Fruit fly (Drosophila melanogaster) whole organism, embryonic: ENCODE results near the gene cup.

ENCODE experiments used
- Aef1 ChIP-seq: fragments of 200-800 bp; sonication (Bioruptor generic); IDR thresholded peaks from 3 replicates; pipeline ENCODE4 v1.3.6; 2022; ENCODE audit warnings: missing biosample characterization, missing genetic modification characterization
- Atf3 ChIP-seq: fragments of 200-800 bp; sonication (Bioruptor generic); optimal IDR thresholded peaks from 3 replicates; lab custom pipeline; 2016; ENCODE audit warnings: missing biosample characterization, missing genetic modification characterization
- Awh ChIP-seq: fragments of 200-800 bp; sonication (Bioruptor generic); IDR thresholded peaks from 2 replicates; pipeline ENCODE4, ENCODE4 v1.3.6; 2022; ENCODE audit warnings: missing biosample characterization, missing genetic modification characterization
- CG10959 ChIP-seq: fragments of 200-800 bp; sonication (Bioruptor generic); IDR thresholded peaks from 2 replicates; pipeline ENCODE4 v1.3.6; 2022; ENCODE audit warnings: missing biosample characterization, missing genetic modification characterization
- CG11247 ChIP-seq: fragments of 200-800 bp; sonication (Bioruptor generic); IDR thresholded peaks from 2 replicates; pipeline ENCODE4 v1.3.6; 2022; ENCODE audit warnings: missing biosample characterization, missing genetic modification characterization
- CG11723 ChIP-seq: fragments of 200-800 bp; sonication (Bioruptor generic); optimal IDR thresholded peaks from 2 replicates; lab custom pipeline; 2017; ENCODE audit warnings: missing biosample characterization, mild to moderate bottlenecking, missing genetic modification characterization
- CG12659 ChIP-seq: fragments of 200-800 bp; sonication (Bioruptor generic); optimal IDR thresholded peaks from 3 replicates; lab custom pipeline; 2017; ENCODE audit warnings: mild to moderate bottlenecking, missing biosample characterization, missing genetic modification reagents, missing genetic modification characterization
- CG14667 ChIP-seq: fragments of 200-800 bp; sonication (Bioruptor generic); IDR thresholded peaks from 2 replicates; pipeline ENCODE4 v1.3.6; 2022; ENCODE audit warnings: missing biosample characterization, missing genetic modification characterization
- CG1603 ChIP-seq: fragments of 200-800 bp; sonication (Bioruptor generic); optimal IDR thresholded peaks from 2 replicates; lab custom pipeline; 2019; ENCODE audit warnings: missing biosample characterization, mild to moderate bottlenecking, missing genetic modification characterization, moderate library complexity
- CG32532 ChIP-seq: fragments of 200-800 bp; sonication (Bioruptor generic); IDR thresholded peaks from 2 replicates; pipeline ENCODE4 v1.3.6; 2022; ENCODE audit warnings: missing biosample characterization, missing genetic modification characterization
- CG3407 ChIP-seq: fragments of 200-800 bp; sonication (Bioruptor generic); optimal IDR thresholded peaks from 2 replicates; lab custom pipeline; 2018; ENCODE audit warnings: missing biosample characterization, mild to moderate bottlenecking, missing genetic modification characterization
- CG6765 ChIP-seq: fragments of 200-800 bp; sonication (Bioruptor generic); optimal IDR thresholded peaks from 3 replicates; lab custom pipeline; 2017; ENCODE audit warnings: missing biosample characterization, mild to moderate bottlenecking, missing genetic modification characterization
- CG6854 ChIP-seq: fragments of 200-800 bp; sonication (Bioruptor generic); optimal IDR thresholded peaks from 3 replicates; lab custom pipeline; 2017; ENCODE audit warnings: missing biosample characterization, mild to moderate bottlenecking, missing genetic modification characterization
- CG7556 ChIP-seq: fragments of 200-800 bp; sonication (Bioruptor generic); optimal IDR thresholded peaks from 2 replicates; lab custom pipeline; 2017; ENCODE audit warnings: missing biosample characterization, mild to moderate bottlenecking, missing genetic modification characterization
- CG7987 ChIP-seq: fragments of 200-800 bp; sonication (Bioruptor generic); optimal IDR thresholded peaks from 2 replicates; lab custom pipeline; 2018; ENCODE audit warnings: missing biosample characterization, mild to moderate bottlenecking, missing genetic modification characterization, moderate library complexity
- CrebB ChIP-seq: fragments of 200-800 bp; sonication (Bioruptor generic); optimal IDR thresholded peaks from 3 replicates; lab custom pipeline; 2018; ENCODE audit warnings: missing biosample characterization, mild to moderate bottlenecking, missing genetic modification characterization
- Doc2 ChIP-seq: fragments of 200-800 bp; sonication (Bioruptor generic); IDR thresholded peaks from 2 replicates; pipeline ENCODE4 v1.3.6; 2022; ENCODE audit warnings: missing biosample characterization, missing genetic modification characterization
- Doc3 ChIP-seq: fragments of 200-800 bp; sonication (Bioruptor generic); IDR thresholded peaks from 3 replicates; pipeline ENCODE4 v1.3.6; 2022; ENCODE audit warnings: missing biosample characterization, missing genetic modification characterization; ENCODE audit not compliant: partially characterized antibody
- Fer2 ChIP-seq: fragments of 200-800 bp; sonication (Bioruptor generic); optimal IDR thresholded peaks from 2 replicates; lab custom pipeline; 2018; ENCODE audit warnings: missing biosample characterization, mild to moderate bottlenecking, missing genetic modification characterization, moderate library complexity
- HHEX ChIP-seq: fragments of 200-800 bp; sonication (Bioruptor generic); optimal IDR thresholded peaks from 3 replicates; lab custom pipeline; 2017; ENCODE audit warnings: missing biosample characterization, mild to moderate bottlenecking, missing genetic modification characterization, missing genetic modification reagents
- HmgZ ChIP-seq: fragments of 200-800 bp; sonication (Bioruptor generic); optimal IDR thresholded peaks from 2 replicates; lab custom pipeline; 2018; ENCODE audit warnings: missing biosample characterization, mild to moderate bottlenecking, missing genetic modification characterization
- MESR4 ChIP-seq: fragments of 200-800 bp; sonication (Bioruptor generic); optimal IDR thresholded peaks from 2 replicates; lab custom pipeline; 2018; ENCODE audit warnings: missing biosample characterization, mild to moderate bottlenecking, missing genetic modification characterization, moderate library complexity
- NC2β ChIP-seq: fragments of 200-800 bp; sonication (Bioruptor generic); optimal IDR thresholded peaks from 2 replicates; lab custom pipeline; 2016; ENCODE audit warnings: missing biosample characterization, missing genetic modification characterization
- Oaz ChIP-seq: fragments of 200-800 bp; sonication (Bioruptor generic); IDR thresholded peaks from 2 replicates; pipeline ENCODE4 v1.3.6; 2022; ENCODE audit warnings: missing biosample characterization, missing genetic modification characterization
- Oli ChIP-seq: fragments of 200-800 bp; sonication (Bioruptor generic); optimal IDR thresholded peaks from 2 replicates; lab custom pipeline; 2018; ENCODE audit warnings: missing biosample characterization, mild to moderate bottlenecking, missing genetic modification characterization, moderate library complexity
- Ptx1 ChIP-seq: fragments of 200-800 bp; sonication (Bioruptor generic); IDR thresholded peaks from 2 replicates; pipeline ENCODE4 v1.3.6; 2022; ENCODE audit warnings: missing biosample characterization, missing genetic modification characterization
- TFAM ChIP-seq: fragments of 200-800 bp; sonication (Bioruptor generic); optimal IDR thresholded peaks from 2 replicates; lab custom pipeline; 2017; ENCODE audit warnings: missing biosample characterization, missing genetic modification characterization, inconsistent platforms
- al ChIP-seq: fragments of 200-800 bp; sonication (Bioruptor generic); IDR thresholded peaks from 2 replicates; pipeline ENCODE4 v1.3.6; 2022; ENCODE audit warnings: missing biosample characterization, missing genetic modification characterization
- ap ChIP-seq: fragments of 200-800 bp; sonication (Bioruptor generic); IDR thresholded peaks from 2 replicates; pipeline ENCODE4 v1.3.6; 2022; ENCODE audit warnings: missing biosample characterization, missing genetic modification characterization
- ara ChIP-seq: fragments of 200-800 bp; sonication (Bioruptor generic); IDR thresholded peaks from 2 replicates; pipeline ENCODE4 v1.3.6; 2022; ENCODE audit warnings: missing biosample characterization, missing genetic modification characterization
- ato ChIP-seq: fragments of 200-800 bp; sonication (Bioruptor generic); IDR thresholded peaks from 2 replicates; pipeline ENCODE4 v1.3.6; 2022; ENCODE audit warnings: missing biosample characterization, missing genetic modification characterization; ENCODE audit not compliant: partially characterized antibody
- bbx ChIP-seq: fragments of 200-800 bp; sonication (Bioruptor generic); IDR thresholded peaks from 2 replicates; pipeline ENCODE4 v1.3.6; 2022; ENCODE audit warnings: missing biosample characterization, missing genetic modification characterization; ENCODE audit not compliant: partially characterized antibody
- btn ChIP-seq: fragments of 200-800 bp; sonication (Bioruptor generic); optimal IDR thresholded peaks from 2 replicates; lab custom pipeline; 2016; ENCODE audit warnings: missing biosample characterization, missing genetic modification characterization
- cato ChIP-seq: fragments of 200-800 bp; sonication (Bioruptor generic); optimal IDR thresholded peaks from 2 replicates; lab custom pipeline; 2016; ENCODE audit warnings: missing biosample characterization, missing genetic modification characterization, borderline replicate concordance
- croc ChIP-seq: fragments of 200-800 bp; sonication (Bioruptor generic); conservative IDR thresholded peaks from 3 replicates; pipeline ENCODE4 v1.3.6; 2022; ENCODE audit warnings: missing biosample characterization, missing genetic modification characterization
- dpn ChIP-seq, 2 experiments: fragments of 200-800 bp; sonication (Bioruptor generic); optimal IDR thresholded peaks; 3 replicates each; lab custom pipeline; 2016; ENCODE audit warnings: missing biosample characterization in 2 of 2, missing genetic modification characterization in 2 of 2
- emc ChIP-seq: fragments of 200-800 bp; sonication (Bioruptor generic); optimal IDR thresholded peaks from 2 replicates; lab custom pipeline; 2016; ENCODE audit warnings: missing biosample characterization, missing genetic modification characterization
- esg ChIP-seq: fragments of 200-800 bp; sonication (Bioruptor generic); conservative IDR thresholded peaks from 2 replicates; pipeline ENCODE4 v1.3.6; 2022; ENCODE audit warnings: missing biosample characterization, missing genetic modification characterization
- fd64A ChIP-seq: fragments of 200-800 bp; sonication (Bioruptor generic); optimal IDR thresholded peaks from 3 replicates; lab custom pipeline; 2018; ENCODE audit warnings: missing biosample characterization, mild to moderate bottlenecking, missing genetic modification characterization
- gro ChIP-seq: fragments of 200-800 bp; sonication (Bioruptor generic); optimal IDR thresholded peaks from 2 replicates; lab custom pipeline; 2016; ENCODE audit warnings: missing biosample characterization, missing genetic modification characterization
- hkb ChIP-seq, 2 experiments: fragments of 200-800 bp in 1 of 2; fragments of >200 bp in 1 of 2; sonication (Bioruptor generic) in 1 of 2; IDR thresholded peaks in 1 of 2; optimal IDR thresholded peaks in 1 of 2; 2 replicates each; pipeline versions ENCODE4 v1.3.6 to Lab custom; 2017 to 2022; ENCODE audit warnings: missing biosample characterization in 1 of 2, missing genetic modification characterization in 1 of 2
- jing ChIP-seq: fragments of 200-800 bp; sonication (Bioruptor generic); optimal IDR thresholded peaks from 2 replicates; lab custom pipeline; 2018; ENCODE audit warnings: missing biosample characterization, mild to moderate bottlenecking, missing genetic modification characterization
- lbe ChIP-seq: fragments of 200-800 bp; sonication (Bioruptor generic); optimal IDR thresholded peaks from 2 replicates; lab custom pipeline; 2016; ENCODE audit warnings: missing biosample characterization, mild to moderate bottlenecking, missing genetic modification characterization
- salm ChIP-seq: fragments of 200-800 bp; sonication (Bioruptor generic); optimal IDR thresholded peaks from 2 replicates; lab custom pipeline; 2018; ENCODE audit warnings: missing biosample characterization, mild to moderate bottlenecking, missing genetic modification characterization
- sens-2 ChIP-seq: fragments of 200-800 bp; sonication (Bioruptor generic); IDR thresholded peaks from 2 replicates; pipeline ENCODE4 v1.3.6; 2022; ENCODE audit warnings: missing biosample characterization, missing genetic modification characterization
- vfl ChIP-seq: fragments of 200-800 bp; sonication (Bioruptor generic); optimal IDR thresholded peaks from 2 replicates; lab custom pipeline; 2016; ENCODE audit warnings: missing biosample characterization, missing genetic modification characterization
- zen2 ChIP-seq: fragments of 200-800 bp; sonication (Bioruptor generic); IDR thresholded peaks from 3 replicates; pipeline ENCODE4 v1.3.6; 2022; ENCODE audit warnings: missing biosample characterization, missing genetic modification characterization; ENCODE audit not compliant: partially characterized antibody
- zfh1 ChIP-seq: fragments of 200-800 bp; sonication (Bioruptor generic); IDR thresholded peaks from 3 replicates; pipeline ENCODE4 v1.3.6; 2022; ENCODE audit warnings: missing biosample characterization, missing genetic modification characterization

The cup gene

dm6 chr2L:6683992-6684882 is 20.8 kb downstream of the cup start, which contains the start of gene Nhe3 (continued):
- peak; percentile 48 for TF ChIP-seq btn (GFP tag; lab: Kevin White, UChicago)
- TF ChIP-seq salm = peak; percentile 74
- peak; percentile 83 for TF ChIP-seq CG32532
- peak; percentile 68 for TF ChIP-seq CG10959
- peak; percentile 50 for TF ChIP-seq cato (GFP tag; lab: Kevin White, UChicago)
- TF ChIP-seq CG12659 (GFP tag; lab: Kevin White, UChicago) = peak; percentile 89
- TF ChIP-seq Doc2 (GFP tag; lab: Robert Waterston, UW) = no peak
- peak; percentile 82 for TF ChIP-seq al (GFP tag; lab: Robert Waterston, UW)
- TF ChIP-seq sens-2 (GFP tag; lab: Robert Waterston, UW) = peak; percentile 60; the same call in 1 of the 2 replicates
- TF ChIP-seq ap = peak; percentile 70
- peak; percentile 80 for TF ChIP-seq CG11247
- TF ChIP-seq CG7556 (GFP tag; lab: Kevin White, UChicago) = peak; percentile 81
- peak; percentile 73 for TF ChIP-seq CG14667 (GFP tag; lab: Robert Waterston, UW)
- TF ChIP-seq CG6854 (GFP tag; lab: Kevin White, UChicago) = peak; percentile 30
- TF ChIP-seq vfl = peak; percentile 81
- no peak for TF ChIP-seq emc (GFP tag; lab: Kevin White, UChicago)
- TF ChIP-seq ara (GFP tag; lab: Robert Waterston, UW) = peak; percentile 78
- TF ChIP-seq CG7987 = no peak
- TF ChIP-seq HmgZ (tag; lab: Kevin White, UChicago) = peak; percentile 62
- TF ChIP-seq croc (GFP tag; lab: Robert Waterston, UW) = peak; percentile 70
- peak; percentile 76 for TF ChIP-seq esg (GFP tag; lab: Robert Waterston, UW)
- peak; percentile 60 for TF ChIP-seq CG6765 (GFP tag; lab: Kevin White, UChicago)
- peak; percentile 54; the same call in 1 of the 2 replicates for TF ChIP-seq Oaz (GFP tag; lab: Robert Waterston, UW)
- TF ChIP-seq ato (GFP tag; lab: Robert Waterston, UW) = 0 out of 2 replicates have a peak, but pooled peaks have one; percentile 38
- TF ChIP-seq Aef1 (GFP tag; lab: Robert Waterston, UW) = peak; percentile 89
- peak; percentile 65 for TF ChIP-seq NC2β (GFP tag; lab: Kevin White, UChicago)
- TF ChIP-seq Ptx1 (GFP tag; lab: Robert Waterston, UW) = peak; percentile 89
- peak; percentile 5 for TF ChIP-seq fd64A (GFP tag; lab: Kevin White, UChicago)
- peak; percentile 77 for TF ChIP-seq Oli (tag; lab: Kevin White, UChicago)
- peak; percentile 41 for TF ChIP-seq gro
- peak; percentile 75 for TF ChIP-seq MESR4 (GFP tag; lab: Kevin White, UChicago)
- TF ChIP-seq lbe = peak; percentile 48
- peak; percentile 75 to 85 for TF ChIP-seq dpn (GFP tag; optimal IDR thresholded peaks at IDR 0.05; lab: Kevin White, UChicago)
- TF ChIP-seq TFAM (GFP tag; lab: Kevin White, UChicago) = no peak
- TF ChIP-seq CG11723 (GFP tag; lab: Kevin White, UChicago) = peak; percentile 75
- TF ChIP-seq HHEX (GFP tag; lab: Kevin White, UChicago) = peak; percentile 61
- peak; percentile 76 for TF ChIP-seq Awh
- peak; percentile 65 for TF ChIP-seq CrebB (tag; lab: Kevin White, UChicago)
- TF ChIP-seq Fer2 (tag; lab: Kevin White, UChicago) = peak; percentile 41
- TF ChIP-seq Atf3 = peak; percentile 70
- peak; percentile 16 for TF ChIP-seq jing (GFP tag; lab: Kevin White, UChicago)
- TF ChIP-seq zen2 (GFP tag; lab: Robert Waterston, UW) = no peak
- peak; percentile 51; the same call in 1 of the 2 replicates for TF ChIP-seq bbx (GFP tag; lab: Robert Waterston, UW)
- TF ChIP-seq CG3407 = peak; percentile 39
- peak; percentile 66 for TF ChIP-seq CG1603
- TF ChIP-seq hkb (optimal IDR thresholded peaks at IDR 0.05; lab: Kevin White, UChicago) = peak; percentile 34
- peak; percentile 82 for TF ChIP-seq hkb (GFP tag; IDR thresholded peaks at IDR 0.05; lab: Robert Waterston, UW)
- peak; percentile 88; the same call in 2 of the 3 replicates for TF ChIP-seq zfh1
- no peak; the same call in 2 of the 3 replicates for TF ChIP-seq Doc3 (GFP tag; lab: Robert Waterston, UW)
